Fruit fly (Drosophila melanogaster): ENCODE measurements around the gene CG10657.

CG10657 gene

dm6 chr3L:12526433-12527113 lies 29.6 kb upstream of the CG10657 start, which contains the start of gene eIF2beta (continued):
- peak; percentile 26 for TF ChIP-seq CG4854 (GFP tag; optimal IDR thresholded peaks at IDR 0.05)
- peak in 1 of 2 experiments; percentile 26 for TF ChIP-seq insv (GFP tag; optimal IDR thresholded peaks at IDR 0.05)
- TF ChIP-seq CG4730 (GFP tag; IDR thresholded peaks at IDR 0.05) = no peak
- peak; percentile 33 for TF ChIP-seq nerfin-1 (tag; optimal IDR thresholded peaks at IDR 0.05)
- TF ChIP-seq sisA (GFP tag; IDR thresholded peaks at IDR 0.05) = no peak
- peak; percentile 29 for TF ChIP-seq chn (GFP tag; optimal IDR thresholded peaks at IDR 0.05)
- TF ChIP-seq CG16815 (GFP tag; optimal IDR thresholded peaks at IDR 0.05) = no peak
- no peak for TF ChIP-seq CG8944 (GFP tag; optimal IDR thresholded peaks at IDR 0.05)
- TF ChIP-seq CG2116 (GFP tag; optimal IDR thresholded peaks at IDR 0.05) = peak; percentile 40
- no peak for TF ChIP-seq Trl (optimal IDR thresholded peaks at IDR 0.05)
- TF ChIP-seq Trl (GFP tag; optimal IDR thresholded peaks at IDR 0.05) = peak; percentile 18
- peak; percentile 92 for TF ChIP-seq sens (GFP tag)
- peak; percentile 18 for TF ChIP-seq CG15696 (tag; optimal IDR thresholded peaks at IDR 0.05)
- TF ChIP-seq Stat92E (GFP tag; optimal IDR thresholded peaks at IDR 0.05) = peak in 1 of 3 experiments; percentile 12
- TF ChIP-seq Neu2 (GFP tag; optimal IDR thresholded peaks at IDR 0.05; ENCODE audit: borderline replicate concordance) = no peak
- peak; percentile 98 for TF ChIP-seq CG14965 (GFP tag; optimal IDR thresholded peaks at IDR 0.05; ENCODE audit: borderline replicate concordance)
- TF ChIP-seq onecut (GFP tag; IDR thresholded peaks at IDR 0.05) = peak; percentile 53
- peak; percentile 58 for TF ChIP-seq nom (GFP tag; optimal IDR thresholded peaks at IDR 0.05)
- TF ChIP-seq CG13424 (tag; optimal IDR thresholded peaks at IDR 0.05) = peak; percentile 37
- no peak for TF ChIP-seq Sry-δ (GFP tag; optimal IDR thresholded peaks at IDR 0.05)
- no peak for TF ChIP-seq CG7786 (GFP tag; optimal IDR thresholded peaks at IDR 0.05)
- TF ChIP-seq Optix (GFP tag; IDR thresholded peaks at IDR 0.05) = no peak
- TF ChIP-seq CrebB (tag; optimal IDR thresholded peaks at IDR 0.05) = peak; percentile 50
- peak; percentile 44 for TF ChIP-seq CG12391 (tag; optimal IDR thresholded peaks at IDR 0.05)
- TF ChIP-seq CG6765 (GFP tag; optimal IDR thresholded peaks at IDR 0.05) = peak; percentile 33
- TF ChIP-seq sd (tag; optimal IDR thresholded peaks at IDR 0.05) = peak; percentile 63
- TF ChIP-seq CHES-1-like (GFP tag; optimal IDR thresholded peaks at IDR 0.05) = no peak
- TF ChIP-seq corto (GFP tag; optimal IDR thresholded peaks at IDR 0.05) = no peak
- peak; percentile 51 for TF ChIP-seq sqz (GFP tag; optimal IDR thresholded peaks at IDR 0.05)
- peak; percentile 15 for TF ChIP-seq CG18764 (GFP tag; optimal IDR thresholded peaks at IDR 0.05)
- peak; percentile 57 for TF ChIP-seq CG5245 (GFP tag; optimal IDR thresholded peaks at IDR 0.05)
- peak; percentile 8 for TF ChIP-seq Jarid2 (GFP tag; optimal IDR thresholded peaks at IDR 0.05)
- TF ChIP-seq gsb (GFP tag; IDR thresholded peaks at IDR 0.05) = no peak
- TF ChIP-seq ATbp (GFP tag; optimal IDR thresholded peaks at IDR 0.05) = no peak
- TF ChIP-seq CG12071 (GFP tag; optimal IDR thresholded peaks at IDR 0.05) = peak; percentile 66
- peak; percentile 41 for TF ChIP-seq D19A (tag; optimal IDR thresholded peaks at IDR 0.05)
- peak; percentile 46 for TF ChIP-seq CG3281 (GFP tag; optimal IDR thresholded peaks at IDR 0.05)
- peak; percentile 92 for TF ChIP-seq Med (GFP tag)
- TF ChIP-seq tio (GFP tag; optimal IDR thresholded peaks at IDR 0.05) = no peak
- TF ChIP-seq BEAF-32 (GFP tag; optimal IDR thresholded peaks at IDR 0.05) = peak; percentile 40
- TF ChIP-seq CG2678 (tag; optimal IDR thresholded peaks at IDR 0.05) = peak; percentile 27
- no peak for TF ChIP-seq jing (GFP tag; optimal IDR thresholded peaks at IDR 0.05)
- no peak; the same call in 2 of the 3 replicates for TF ChIP-seq ase (GFP tag; IDR thresholded peaks at IDR 0.05)
- TF ChIP-seq danr (GFP tag; IDR thresholded peaks at IDR 0.05) = no peak
- no peak for TF ChIP-seq gt (GFP tag; IDR thresholded peaks at IDR 0.05)
- no peak for TF ChIP-seq ind (GFP tag; optimal IDR thresholded peaks at IDR 0.05)
- no peak for TF ChIP-seq usp (GFP tag; optimal IDR thresholded peaks at IDR 0.05)
- TF ChIP-seq Nf-YB (GFP tag; optimal IDR thresholded peaks at IDR 0.05) = no peak
- TF ChIP-seq kay (GFP tag; optimal IDR thresholded peaks at IDR 0.05) = no peak
- TF ChIP-seq luna (GFP tag; optimal IDR thresholded peaks at IDR 0.05) = no peak

Measured in whole organism, embryonic.